Fruit fly (Drosophila melanogaster) whole organism, embryonic: ENCODE measurements around the gene CG43168.

Source experiments
- CG11695 ChIP-seq: fragments of 200-800 bp; sonication (Bioruptor generic); IDR thresholded peaks from 3 replicates; pipeline ENCODE4 v1.3.6; 2022; ENCODE audit warnings: missing biosample characterization, missing genetic modification characterization
- vvl ChIP-seq: fragments of 200-800 bp; sonication (Bioruptor generic); IDR thresholded peaks from 2 replicates; pipeline ENCODE4 v1.3.6; 2022; ENCODE audit warnings: missing biosample characterization, missing genetic modification characterization

DNA sequence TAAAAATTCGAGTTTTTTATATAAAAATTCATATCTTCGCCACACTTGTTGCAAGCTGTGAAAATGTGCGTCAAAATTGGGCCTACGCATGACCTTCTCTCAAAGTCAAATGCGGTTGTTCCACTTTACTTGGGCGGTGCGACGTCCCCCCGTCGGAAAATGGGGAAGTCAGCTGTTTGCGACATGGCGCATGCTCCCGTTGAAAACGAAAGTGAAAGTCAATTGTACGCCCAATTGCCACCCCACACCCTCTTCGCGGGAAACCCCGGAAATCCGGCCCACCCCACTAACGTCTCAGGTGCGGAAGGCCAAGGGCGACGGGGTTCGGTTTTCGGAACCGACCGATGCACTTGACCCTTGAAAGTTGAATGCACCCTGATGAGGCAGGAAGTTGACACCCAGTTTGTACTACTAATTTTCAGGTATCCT lies 13.5 kb upstream of the CG43168 start:
- no peak for TF ChIP-seq CG11695 (GFP tag; lab: Robert Waterston, UW)
- TF ChIP-seq vvl = no peak
